Worm (Caenorhabditis elegans) whole organism, mixed stage, embryonic: ENCODE data around the gene pgm-2.

Source experiments
- M03D4.4 ChIP-seq: sonication (generic microtip); optimal IDR thresholded peaks from 2 replicates; lab custom pipeline; 2017; ENCODE audit warnings: mild to moderate bottlenecking, missing genetic modification characterization, missing compliant biosample characterization
- blmp-1 ChIP-seq: fragments of 150-350 bp; optimal IDR thresholded peaks from 2 replicates; lab custom pipeline; 2014; ENCODE audit warnings: missing biosample characterization, missing genetic modification characterization
- ceh-39 ChIP-seq: fragments of 150-350 bp; optimal IDR thresholded peaks from 2 replicates; lab custom pipeline; 2014; ENCODE audit warnings: missing biosample characterization, missing genetic modification characterization
- ceh-43 ChIP-seq: fragments of 200-800 bp; sonication (Bioruptor generic); optimal IDR thresholded peaks from 2 replicates; lab custom pipeline; 2018; ENCODE audit warnings: mild to moderate bottlenecking, missing genetic modification characterization, moderate library complexity, missing compliant biosample characterization
- ceh-83 ChIP-seq: fragments of 200-800 bp; sonication (Bioruptor generic); optimal IDR thresholded peaks from 2 replicates; lab custom pipeline; 2018; ENCODE audit warnings: mild to moderate bottlenecking, missing genetic modification characterization, missing compliant biosample characterization
- ces-1 ChIP-seq: fragments of 150-350 bp; optimal IDR thresholded peaks from 2 replicates; lab custom pipeline; 2014; ENCODE audit warnings: missing biosample characterization, missing genetic modification reagents, missing genetic modification characterization
- drap-1 ChIP-seq: fragments of 200-800 bp; sonication (Bioruptor generic); optimal IDR thresholded peaks from 3 replicates; lab custom pipeline; 2018; ENCODE audit warnings: mild to moderate bottlenecking, missing genetic modification characterization, missing compliant biosample characterization
- elt-3 ChIP-seq: fragments of 150-350 bp; optimal IDR thresholded peaks from 2 replicates; lab custom pipeline; 2014; ENCODE audit warnings: missing biosample characterization, missing genetic modification characterization
- flh-1 ChIP-seq: fragments of 200-800 bp; sonication (Bioruptor generic); optimal IDR thresholded peaks from 2 replicates; lab custom pipeline; 2018; ENCODE audit warnings: mild to moderate bottlenecking, missing genetic modification characterization, moderate library complexity, missing compliant biosample characterization
- ham-2 ChIP-seq: fragments of 200-800 bp; sonication (Bioruptor generic); optimal IDR thresholded peaks from 2 replicates; lab custom pipeline; 2018; ENCODE audit warnings: mild to moderate bottlenecking, missing genetic modification characterization, missing compliant biosample characterization
- hlh-1 ChIP-seq: fragments of 150-350 bp; optimal IDR thresholded peaks from 2 replicates; lab custom pipeline; 2014; ENCODE audit warnings: missing biosample characterization, missing genetic modification reagents, missing genetic modification characterization
- lin-13 ChIP-seq: fragments of 150-350 bp; optimal IDR thresholded peaks from 2 replicates; lab custom pipeline; 2014; ENCODE audit warnings: missing biosample characterization, missing genetic modification characterization
- lsy-2 ChIP-seq: fragments of 150-350 bp; optimal IDR thresholded peaks from 2 replicates; lab custom pipeline; 2014; ENCODE audit warnings: missing biosample characterization, missing genetic modification characterization
- mab-5 ChIP-seq: fragments of 150-350 bp; optimal IDR thresholded peaks from 2 replicates; lab custom pipeline; 2014; ENCODE audit warnings: missing biosample characterization, missing genetic modification characterization
- mep-1 ChIP-seq: fragments of 150-350 bp; optimal IDR thresholded peaks from 2 replicates; lab custom pipeline; 2017; ENCODE audit warnings: missing biosample characterization, missing genetic modification reagents, missing genetic modification characterization, inconsistent platforms
- mls-2 ChIP-seq: sonication (generic microtip); optimal IDR thresholded peaks from 2 replicates; lab custom pipeline; 2016; ENCODE audit warnings: mild to moderate bottlenecking, missing genetic modification characterization, moderate library complexity, missing compliant biosample characterization
- nhr-12 ChIP-seq: fragments of 150-350 bp; optimal IDR thresholded peaks from 2 replicates; lab custom pipeline; 2014; ENCODE audit warnings: missing biosample characterization, missing genetic modification characterization
- nhr-2 ChIP-seq: fragments of 150-350 bp; optimal IDR thresholded peaks from 2 replicates; lab custom pipeline; 2014; ENCODE audit warnings: missing biosample characterization, missing genetic modification characterization
- nhr-237 ChIP-seq: fragments of 150-350 bp; optimal IDR thresholded peaks from 2 replicates; lab custom pipeline; 2014; ENCODE audit warnings: missing biosample characterization, missing genetic modification characterization
- nhr-28 ChIP-seq: fragments of 150-350 bp; optimal IDR thresholded peaks from 2 replicates; lab custom pipeline; 2014; ENCODE audit warnings: missing biosample characterization, missing genetic modification characterization
- nhr-76 ChIP-seq: sonication (generic microtip); optimal IDR thresholded peaks from 2 replicates; lab custom pipeline; 2017; ENCODE audit warnings: missing biosample characterization, missing genetic modification characterization
- pha-4 ChIP-seq: fragments of 150-350 bp; optimal IDR thresholded peaks from 2 replicates; lab custom pipeline; 2018; ENCODE audit warnings: missing biosample characterization, missing genetic modification reagents, missing genetic modification characterization
- sem-2 ChIP-seq: fragments of 200-800 bp; sonication (Bioruptor generic); optimal IDR thresholded peaks from 2 replicates; lab custom pipeline; 2018; ENCODE audit warnings: mild to moderate bottlenecking, missing genetic modification characterization, missing compliant biosample characterization
- snpc-4 ChIP-seq: fragments of 150-350 bp; optimal IDR thresholded peaks from 2 replicates; lab custom pipeline; 2014; ENCODE audit warnings: missing biosample characterization, missing genetic modification characterization
- sptf-1 ChIP-seq: sonication (generic microtip); optimal IDR thresholded peaks from 2 replicates; lab custom pipeline; 2017; ENCODE audit warnings: mild to moderate bottlenecking, missing genetic modification characterization, moderate library complexity, missing compliant biosample characterization
- unc-120 ChIP-seq: sonication (generic microtip); optimal IDR thresholded peaks from 2 replicates; lab custom pipeline; 2017; ENCODE audit warnings: missing genetic modification characterization, missing compliant biosample characterization; ENCODE audit not compliant: poor library complexity, severe bottlenecking
- unc-62 ChIP-seq: fragments of 150-350 bp; optimal IDR thresholded peaks from 2 replicates; lab custom pipeline; 2014; ENCODE audit warnings: missing biosample characterization, missing genetic modification reagents, missing genetic modification characterization
- zip-8 ChIP-seq: fragments of 150-350 bp; optimal IDR thresholded peaks from 2 replicates; lab custom pipeline; 2014; ENCODE audit warnings: missing biosample characterization, missing genetic modification characterization
- ztf-11 ChIP-seq: fragments of 150-350 bp; optimal IDR thresholded peaks from 2 replicates; lab custom pipeline; 2014; ENCODE audit warnings: missing biosample characterization, missing genetic modification characterization

The pgm-2 gene

DNA sequence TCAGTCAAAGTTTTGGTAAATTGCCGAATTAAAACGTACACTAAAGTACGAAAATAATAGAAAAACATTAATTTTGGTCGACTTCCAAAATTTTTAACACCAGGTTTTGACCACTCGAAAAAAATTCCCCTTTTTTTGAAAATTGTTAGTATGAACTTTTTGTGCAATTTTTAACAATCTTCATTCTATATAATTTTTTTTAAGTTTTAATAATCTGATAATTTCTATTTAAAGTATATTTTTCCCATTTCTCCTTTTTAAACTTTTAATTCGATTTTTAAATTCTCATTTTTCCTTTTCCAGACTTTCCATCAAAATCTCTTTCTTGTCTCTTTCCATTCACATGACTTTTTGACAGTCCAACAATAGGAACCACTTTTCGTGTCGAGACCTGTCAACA lies 22.2 kb upstream of the pgm-2 start, which contains the start of gene unc-64:
unc-64 (plus strand) TSS at position 301 of the 400 bp plus-strand sequence.
- TF ChIP-seq nhr-237 = no peak
- no peak for TF ChIP-seq ces-1 (GFP tag; lab: Kevin White, UChicago)
- no peak for TF ChIP-seq elt-3 (tag; lab: Kevin White, UChicago)
- TF ChIP-seq nhr-2 (tag; lab: Kevin White, UChicago) = no peak
- TF ChIP-seq ceh-43 (GFP tag; lab: Kevin White, UChicago) = no peak
- no peak for TF ChIP-seq nhr-76 (tag; lab: Kevin White, UChicago)
- no peak for TF ChIP-seq blmp-1
- TF ChIP-seq lsy-2 (tag; lab: Kevin White, UChicago) = no peak
- no peak for TF ChIP-seq lin-13 (tag; lab: Kevin White, UChicago)
- TF ChIP-seq sptf-1 (tag; lab: Kevin White, UChicago) = no peak
- no peak for TF ChIP-seq ceh-83 (GFP tag; lab: Kevin White, UChicago)
- TF ChIP-seq sem-2 (GFP tag; lab: Kevin White, UChicago) = no peak
- TF ChIP-seq unc-62 (GFP tag; lab: Kevin White, UChicago) = no peak
- no peak for TF ChIP-seq flh-1 (GFP tag; lab: Kevin White, UChicago)
- no peak for TF ChIP-seq drap-1 (GFP tag; lab: Kevin White, UChicago)
- no peak for TF ChIP-seq snpc-4 (tag; lab: Kevin White, UChicago)
- no peak for TF ChIP-seq unc-120 (tag; lab: Kevin White, UChicago)
- TF ChIP-seq, all 35 proteins: peak for 0

DNA sequence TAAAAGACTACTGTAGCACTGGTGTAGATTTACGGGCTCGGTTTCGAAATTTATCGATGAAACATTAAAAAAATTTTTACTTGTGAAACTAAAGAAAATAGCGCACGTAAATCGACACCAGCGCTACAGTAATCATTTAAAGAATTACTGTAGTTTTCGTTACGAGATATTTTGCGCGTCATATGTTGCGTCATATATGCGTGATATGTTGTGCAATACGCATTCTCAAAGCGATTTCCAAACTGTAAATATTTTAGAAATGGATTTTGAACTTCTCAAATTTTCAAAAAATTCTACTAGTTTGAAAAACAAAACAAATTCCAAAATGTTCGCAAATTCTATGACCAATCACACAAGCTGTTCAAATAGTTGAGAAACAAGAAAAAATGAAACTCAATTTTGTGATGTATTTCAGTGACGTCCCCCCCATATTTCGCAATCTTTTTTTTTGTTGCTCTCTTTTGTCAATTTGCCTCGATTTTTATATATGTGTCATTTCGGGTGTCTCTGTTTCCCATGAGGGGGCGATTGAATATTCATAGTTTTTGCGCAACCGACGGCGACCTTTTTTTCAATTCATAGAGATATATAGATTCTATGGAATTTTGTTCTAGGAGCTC lies 21.2 kb upstream of the pgm-2 start:
- no peak for TF ChIP-seq hlh-1
- no peak for TF ChIP-seq ceh-39 (tag; lab: Kevin White, UChicago)
- peak; percentile 98 for TF ChIP-seq zip-8 (tag; lab: Kevin White, UChicago)
- TF ChIP-seq blmp-1 = no peak

DNA sequence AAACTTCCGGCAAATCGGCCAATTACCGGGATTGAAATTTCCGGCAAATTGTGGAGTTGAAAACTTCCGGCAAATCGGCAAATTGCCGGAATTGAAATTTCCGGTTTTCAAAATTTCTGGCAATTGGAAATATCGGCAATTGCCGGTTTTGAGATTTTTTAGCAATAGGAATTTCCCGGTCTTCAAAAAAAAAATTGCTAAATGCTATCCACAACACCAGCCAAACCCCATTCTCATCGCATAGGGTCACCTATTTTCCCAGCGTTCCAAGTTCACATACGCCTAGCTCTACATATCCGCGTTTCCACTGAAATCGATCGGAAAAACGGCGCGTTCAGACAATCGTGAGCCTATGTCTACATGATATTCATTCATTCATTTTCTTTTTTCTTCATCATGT lies 13.8 kb upstream of the pgm-2 start, which contains the start of gene F56A8.8:
F56A8.8 (plus strand) TSS at position 301 of the 400 bp plus-strand sequence.
- no peak for TF ChIP-seq unc-120 (tag; lab: Kevin White, UChicago)

DNA sequence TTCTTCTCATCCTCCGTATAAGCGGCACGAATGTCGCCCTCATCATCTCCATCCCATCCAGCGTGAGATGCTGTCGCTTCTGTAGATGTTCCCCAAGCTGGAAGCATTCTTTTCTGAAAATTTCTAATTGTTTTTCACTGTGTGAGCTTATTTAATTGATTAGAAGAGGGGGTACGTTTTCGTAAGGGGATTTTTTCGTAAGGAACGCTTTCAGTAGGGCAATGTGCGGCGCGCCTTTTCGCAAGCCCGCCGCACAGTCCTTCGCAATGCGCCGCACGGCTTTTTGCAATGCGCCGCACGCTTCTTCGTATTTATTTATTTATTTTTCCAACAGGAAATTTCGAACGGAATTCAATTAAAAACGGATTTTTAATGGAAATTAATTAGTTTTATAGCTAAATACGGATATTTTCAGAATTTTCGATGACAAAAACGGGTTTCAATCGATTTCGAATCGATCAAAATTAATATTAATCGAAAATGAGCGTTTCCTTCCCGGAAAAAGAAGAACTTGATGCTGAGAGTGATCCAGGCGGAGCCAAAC lies 6.1 kb upstream of the pgm-2 start, which contains the start of gene set-25:
set-25 (minus strand) TSS at position 120 of the 544 bp plus-strand sequence.
- TF ChIP-seq drap-1 (GFP tag; lab: Kevin White, UChicago) = peak; percentile 14
- TF ChIP-seq sptf-1 (tag; lab: Kevin White, UChicago) = peak; percentile 50
- TF ChIP-seq mls-2 (tag; lab: Kevin White, UChicago) = peak; percentile 51
- peak; percentile 59 for TF ChIP-seq ceh-43 (GFP tag; lab: Kevin White, UChicago)
- peak; percentile 43 for TF ChIP-seq M03D4.4 (tag; lab: Kevin White, UChicago)

ce11 chrIII:13296289-13296874 lies 2.8 kb upstream of the pgm-2 start, which contains the start of gene npp-18:
Gene npp-18, plus strand, starts transcription at chrIII:13296853.
- TF ChIP-seq lsy-2 (tag; lab: Kevin White, UChicago) (peak; percentile 49), lin-13 (tag; lab: Kevin White, UChicago) (peak; percentile 16), mep-1 (tag; lab: Kevin White, UChicago) (peak; percentile 16), pha-4 (peak; percentile 13), ces-1 (GFP tag; lab: Kevin White, UChicago) (peak; percentile 60)

DNA sequence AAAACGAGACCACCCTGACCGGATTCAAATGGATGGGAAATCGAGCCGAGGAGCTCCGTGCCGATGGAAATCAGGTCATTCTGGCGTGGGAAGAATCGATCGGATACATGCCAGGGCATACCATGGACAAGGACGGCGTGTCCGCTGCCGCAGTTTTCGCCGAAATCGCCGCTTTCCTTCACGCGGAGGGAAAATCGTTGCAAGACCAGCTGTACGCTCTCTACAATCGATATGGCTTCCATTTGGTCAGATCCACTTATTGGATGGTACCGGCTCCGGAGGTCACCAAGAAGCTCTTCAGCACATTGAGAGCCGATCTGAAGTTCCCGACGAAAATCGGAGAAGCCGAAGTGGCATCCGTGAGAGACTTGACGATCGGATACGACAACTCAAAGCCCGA lies 2.8 kb downstream of the pgm-2 start:
- TF ChIP-seq sem-2 (GFP tag; lab: Kevin White, UChicago) = no peak
- no peak for TF ChIP-seq zip-8 (tag; lab: Kevin White, UChicago)
- no peak for TF ChIP-seq pha-4
- TF ChIP-seq ces-1 (GFP tag; lab: Kevin White, UChicago) = no peak
- no peak for TF ChIP-seq mab-5 (tag; lab: Kevin White, UChicago)
- TF ChIP-seq ztf-11 (tag; lab: Kevin White, UChicago) = no peak
- TF ChIP-seq unc-62 (GFP tag; lab: Kevin White, UChicago) = no peak
- TF ChIP-seq nhr-2 (tag; lab: Kevin White, UChicago) = no peak
- TF ChIP-seq ham-2 (GFP tag; lab: Kevin White, UChicago) = no peak
- TF ChIP-seq nhr-28 (tag; lab: Kevin White, UChicago) = no peak
- no peak for TF ChIP-seq snpc-4 (tag; lab: Kevin White, UChicago)
- no peak for TF ChIP-seq lin-13 (tag; lab: Kevin White, UChicago)
- no peak for TF ChIP-seq nhr-12 (tag; lab: Kevin White, UChicago)
- no peak for TF ChIP-seq M03D4.4 (tag; lab: Kevin White, UChicago)
- no peak for TF ChIP-seq elt-3 (tag; lab: Kevin White, UChicago)
- TF ChIP-seq, all 35 proteins: peak for 0
